Fruit fly (Drosophila melanogaster) whole organism, wandering third instar larva: Measurements from ENCODE around the gene Tpl94D.

Experiments used
- GATAd ChIP-seq: sonication (Bioruptor generic); optimal IDR thresholded peaks from 2 replicates; lab custom pipeline; 2016; ENCODE audit warnings: missing biosample characterization, missing genetic modification characterization
- Hr78 ChIP-seq: fragments of >200 bp; optimal IDR thresholded peaks from 2 replicates; lab custom pipeline; 2017; ENCODE audit warnings: missing biosample characterization, missing genetic modification characterization
- Myc ChIP-seq: fragments of >200 bp; optimal IDR thresholded peaks from 2 replicates; lab custom pipeline; 2017
- Sp1 ChIP-seq: fragments of 200-800 bp; sonication (Bioruptor generic); optimal IDR thresholded peaks from 3 replicates; lab custom pipeline; 2019; ENCODE audit warnings: missing biosample characterization, mild to moderate bottlenecking, missing genetic modification characterization, moderate library complexity
- dmrt93B ChIP-seq: fragments of 200-800 bp; sonication (Bioruptor generic); optimal IDR thresholded peaks from 2 replicates; lab custom pipeline; 2018; ENCODE audit warnings: missing biosample characterization, mild to moderate bottlenecking, missing genetic modification characterization
- fru ChIP-seq: fragments of 200-800 bp; sonication (Bioruptor generic); optimal IDR thresholded peaks from 3 replicates; lab custom pipeline; 2016; ENCODE audit warnings: missing biosample characterization, mild to moderate bottlenecking, missing genetic modification characterization
- usp ChIP-seq: fragments of >200 bp; optimal IDR thresholded peaks from 2 replicates; lab custom pipeline; 2017; ENCODE audit warnings: missing biosample characterization, missing genetic modification characterization

DNA sequence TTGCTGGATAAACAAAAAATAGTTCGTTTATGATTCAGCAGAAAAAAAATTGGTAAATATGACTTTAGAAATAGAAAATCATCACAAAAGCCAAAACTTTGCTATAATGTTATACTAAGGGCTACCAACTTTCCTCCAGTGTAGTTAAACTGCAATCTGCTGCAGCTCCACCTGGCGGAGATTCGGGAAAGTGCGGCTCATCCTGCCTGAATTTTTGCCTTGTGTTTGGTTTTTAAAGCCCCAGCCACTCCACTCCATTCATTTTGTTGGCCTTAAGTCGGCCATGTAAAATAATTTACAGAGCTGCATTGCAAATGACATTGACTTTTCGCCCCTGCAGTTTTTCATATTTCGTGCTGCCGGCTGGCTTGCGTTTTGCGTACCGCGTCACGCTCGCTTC is 864 bp upstream of the Tpl94D start:
- no peak for TF ChIP-seq Hr78 (GFP tag; lab: Kevin White, UChicago)
- TF ChIP-seq GATAd (GFP tag; lab: Kevin White, UChicago) = no peak
- TF ChIP-seq usp (GFP tag; lab: Kevin White, UChicago) = no peak
- TF ChIP-seq fru (GFP tag; lab: Kevin White, UChicago) = no peak
- TF ChIP-seq Sp1 = no peak
- TF ChIP-seq Myc (lab: Kevin White, UChicago) = no peak
- no peak for TF ChIP-seq dmrt93B
